Fruit fly (Drosophila melanogaster): ENCODE results near the gene dpr8.
"Not testable (repeated sequence)": the region's sequence is repeated elsewhere in the genome, so short reads cannot be mapped to it uniquely, and the experiment has no call there.

dpr8 gene

dm6 chrX:14321963-14322362, at the start of gene dpr8:
Gene dpr8, plus strand, starts transcription at chrX:14322226.
- TF ChIP-seq CG9948 (tag; optimal IDR thresholded peaks at IDR 0.05) (no peak), CG8159 (tag; optimal IDR thresholded peaks at IDR 0.05) (no peak), CG8301 (tag; optimal IDR thresholded peaks at IDR 0.05) (no peak), CG12605 (GFP tag; IDR thresholded peaks at IDR 0.05) (no peak), EcR (GFP tag; optimal IDR thresholded peaks at IDR 0.05) (no peak), gl (tag; optimal IDR thresholded peaks at IDR 0.05) (no peak), fd96Ca (GFP tag; IDR thresholded peaks at IDR 0.05) (no peak)

DNA sequence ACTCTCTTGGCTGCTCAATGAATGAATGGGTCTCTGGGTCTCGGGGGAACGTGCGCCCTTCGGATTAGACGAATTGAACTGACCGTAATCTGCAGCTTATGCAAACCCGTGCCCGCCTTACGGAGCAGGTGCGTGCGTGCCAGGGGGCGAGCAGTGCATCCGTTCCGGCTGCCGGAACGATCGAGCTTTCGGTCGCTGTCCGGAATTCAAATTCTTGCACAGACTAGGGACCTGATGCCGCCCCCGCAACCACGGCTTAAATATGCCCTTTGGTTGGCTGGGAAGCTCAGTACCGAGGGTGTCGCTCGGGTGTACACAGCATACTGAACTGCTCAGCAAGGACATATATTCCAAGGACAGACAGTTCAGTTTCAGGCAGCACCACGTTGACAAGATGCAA, 44.6 kb upstream of the dpr8 start, which contains the start of gene Muc12Ea:
TSS of gene Muc12Ea (plus strand) at position 301 of the 400 bp plus-strand sequence.
- TF ChIP-seq CG4496 (GFP tag; IDR thresholded peaks at IDR 0.05) (no peak), CG32121 (GFP tag; IDR thresholded peaks at IDR 0.05) (no peak), CG17806 (tag; optimal IDR thresholded peaks at IDR 0.05) (no peak), CG15710 (tag; optimal IDR thresholded peaks at IDR 0.05) (no peak), CG14655 (GFP tag; optimal IDR thresholded peaks at IDR 0.05) (no peak), D1 (tag; optimal IDR thresholded peaks at IDR 0.05) (no peak), gl (tag; optimal IDR thresholded peaks at IDR 0.05) (no peak), EcR (GFP tag; optimal IDR thresholded peaks at IDR 0.05) (no peak), Snoo (tag; optimal IDR thresholded peaks at IDR 0.05) (no peak), CG8301 (tag; optimal IDR thresholded peaks at IDR 0.05) (no peak), Ets98B (GFP tag; IDR thresholded peaks at IDR 0.05) (no peak), CG12605 (GFP tag; IDR thresholded peaks at IDR 0.05) (no peak), CG13204 (GFP tag; optimal IDR thresholded peaks at IDR 0.05) (no peak), CG8159 (tag; optimal IDR thresholded peaks at IDR 0.05) (no peak), fd96Ca (GFP tag; IDR thresholded peaks at IDR 0.05) (no peak), CG9948 (tag; optimal IDR thresholded peaks at IDR 0.05) (no peak)

DNA sequence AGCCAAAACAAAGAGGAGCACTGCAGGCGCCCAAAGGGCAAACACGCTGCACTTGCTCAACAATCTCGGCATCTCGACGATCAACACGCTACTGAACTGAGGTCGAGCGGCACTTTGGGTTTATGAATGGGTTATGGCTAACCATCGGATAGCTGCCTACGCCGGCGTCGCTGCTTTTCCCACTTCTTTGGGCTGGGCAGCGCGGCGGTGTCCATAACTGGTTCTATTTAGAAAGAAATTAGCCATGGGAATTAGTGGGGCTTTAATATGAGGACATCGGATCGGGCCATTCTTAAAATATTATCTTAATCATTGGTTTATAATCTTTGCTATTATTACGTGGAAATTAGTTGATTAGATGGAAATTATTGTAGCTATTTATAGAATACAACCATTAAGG, 32.7 kb upstream of the dpr8 start, which contains the start of gene CG9400:
TSS of gene CG9400 (minus strand) at position 101 of the 400 bp plus-strand sequence.
- TF ChIP-seq Pif1B (GFP tag; optimal IDR thresholded peaks at IDR 0.05) (no peak), Pif1A (GFP tag; optimal IDR thresholded peaks at IDR 0.05) (no peak), CG13204 (GFP tag; optimal IDR thresholded peaks at IDR 0.05) (no peak), CG4496 (GFP tag; IDR thresholded peaks at IDR 0.05) (no peak), CG8159 (tag; optimal IDR thresholded peaks at IDR 0.05) (no peak), CG17806 (tag; optimal IDR thresholded peaks at IDR 0.05) (no peak), rn (GFP tag; IDR thresholded peaks at IDR 0.05) (no peak), CG10348 (GFP tag; IDR thresholded peaks at IDR 0.05) (no peak), CG12605 (GFP tag; IDR thresholded peaks at IDR 0.05) (no peak), CG8301 (tag; optimal IDR thresholded peaks at IDR 0.05) (no peak), CG34367 (tag; optimal IDR thresholded peaks at IDR 0.05) (no peak), D1 (tag; optimal IDR thresholded peaks at IDR 0.05) (no peak), Ets98B (GFP tag; IDR thresholded peaks at IDR 0.05) (no peak), CG9948 (tag; optimal IDR thresholded peaks at IDR 0.05) (no peak), CG14655 (GFP tag; optimal IDR thresholded peaks at IDR 0.05) (no peak), CG15710 (tag; optimal IDR thresholded peaks at IDR 0.05) (no peak)

DNA sequence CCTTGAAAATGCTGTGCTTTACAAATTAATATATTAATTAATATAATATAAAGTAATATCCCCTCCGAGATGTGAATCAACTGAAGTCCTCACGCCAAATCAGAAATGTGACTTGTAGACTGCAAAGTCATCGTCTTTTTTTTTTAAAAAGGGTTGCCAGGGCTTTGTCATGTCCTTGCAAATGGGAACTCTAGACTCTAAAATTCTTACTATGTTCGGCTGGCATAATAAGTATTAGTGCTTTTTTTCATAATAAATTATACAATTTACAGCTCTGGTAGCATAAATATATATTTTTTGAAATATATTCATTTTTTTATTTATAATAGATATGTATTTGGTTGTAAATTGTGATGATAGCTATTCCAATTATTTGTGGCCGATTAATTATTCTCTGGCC, 6.5 kb upstream of the dpr8 start, which contains the start of gene betaNACtes2:
TSS of gene betaNACtes2 (minus strand) at position 101 of the 400 bp plus-strand sequence.
- not testable (repeated sequence) for TF ChIP-seq CG13204 (GFP tag; optimal IDR thresholded peaks at IDR 0.05); Pif1B (GFP tag; optimal IDR thresholded peaks at IDR 0.05); CG34367 (tag; optimal IDR thresholded peaks at IDR 0.05)

DNA sequence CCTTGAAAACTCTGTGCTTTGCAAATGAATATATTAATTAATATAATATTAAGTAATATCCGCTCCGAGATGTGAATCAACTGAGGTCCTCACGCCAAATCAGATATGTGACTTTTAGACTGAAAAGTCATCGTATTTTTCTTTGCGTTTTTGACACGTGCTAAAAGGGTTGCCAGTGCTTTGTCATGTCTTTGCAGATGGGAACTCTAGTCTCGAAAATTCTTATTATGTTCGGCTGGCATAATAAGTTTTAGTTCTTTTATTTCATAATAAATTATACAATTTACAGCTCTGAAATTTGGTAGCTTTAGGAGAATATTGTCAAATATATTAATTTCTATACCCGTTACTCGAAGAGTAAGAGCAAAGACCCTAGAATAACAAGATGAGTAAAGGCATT, 5.0 kb upstream of the dpr8 start, which contains the start of gene betaNACtes6:
TSS of gene betaNACtes6 (minus strand) at position 101 of the 400 bp plus-strand sequence.
- TF ChIP-seq CG15710, CG17806, gl (tag; optimal IDR thresholded peaks at IDR 0.05): not testable (repeated sequence)

DNA sequence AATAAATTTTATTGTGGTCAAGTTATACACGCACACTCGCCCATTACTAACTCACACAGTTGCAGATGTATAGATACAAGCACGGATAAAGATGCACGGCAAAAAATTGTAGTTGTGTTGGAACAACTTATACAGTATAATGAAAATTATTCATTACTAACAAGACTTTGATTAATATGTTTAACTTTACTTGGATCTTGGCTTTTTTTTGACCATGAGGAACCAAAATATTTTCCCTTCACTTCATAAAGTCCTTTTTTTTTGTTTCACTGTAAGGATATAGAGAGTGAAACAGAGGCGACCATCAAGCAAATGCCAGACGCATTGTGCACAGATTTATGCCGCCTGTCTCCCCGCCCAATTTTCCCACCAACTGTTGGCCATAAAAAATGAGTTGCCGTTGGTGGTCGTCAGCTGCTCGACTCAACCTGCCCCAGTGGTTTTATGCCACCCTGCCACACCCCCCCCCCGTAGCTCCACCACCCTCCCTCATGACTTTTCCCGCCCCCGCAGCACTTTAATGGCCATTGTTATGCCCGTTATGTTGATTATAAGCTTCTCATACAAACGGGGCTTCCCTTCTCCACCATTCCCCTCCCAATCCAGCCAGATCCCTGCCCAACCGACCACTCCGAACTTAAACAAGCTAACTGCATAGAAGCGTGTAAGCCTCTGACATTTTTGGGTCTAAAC, 9.6 kb downstream of the dpr8 start:
- no peak for TF ChIP-seq CG34367 (tag; optimal IDR thresholded peaks at IDR 0.05)
- no peak for TF ChIP-seq CG17806 (tag; optimal IDR thresholded peaks at IDR 0.05)
- TF ChIP-seq CG4496 (GFP tag; IDR thresholded peaks at IDR 0.05) = no peak
- no peak for TF ChIP-seq CG12605 (GFP tag; IDR thresholded peaks at IDR 0.05)
- TF ChIP-seq D1 (tag; optimal IDR thresholded peaks at IDR 0.05) = no peak
- TF ChIP-seq CG8159 (tag; optimal IDR thresholded peaks at IDR 0.05) = no peak
- no peak for TF ChIP-seq CG14655 (GFP tag; optimal IDR thresholded peaks at IDR 0.05)
- TF ChIP-seq CG10348 (GFP tag; IDR thresholded peaks at IDR 0.05) = no peak
- TF ChIP-seq CG32121 (GFP tag; IDR thresholded peaks at IDR 0.05) = no peak
- no peak for TF ChIP-seq CG13204 (GFP tag; optimal IDR thresholded peaks at IDR 0.05)
- TF ChIP-seq EcR (GFP tag; optimal IDR thresholded peaks at IDR 0.05) = no peak
- TF ChIP-seq CG15710 (tag; optimal IDR thresholded peaks at IDR 0.05) = no peak

DNA sequence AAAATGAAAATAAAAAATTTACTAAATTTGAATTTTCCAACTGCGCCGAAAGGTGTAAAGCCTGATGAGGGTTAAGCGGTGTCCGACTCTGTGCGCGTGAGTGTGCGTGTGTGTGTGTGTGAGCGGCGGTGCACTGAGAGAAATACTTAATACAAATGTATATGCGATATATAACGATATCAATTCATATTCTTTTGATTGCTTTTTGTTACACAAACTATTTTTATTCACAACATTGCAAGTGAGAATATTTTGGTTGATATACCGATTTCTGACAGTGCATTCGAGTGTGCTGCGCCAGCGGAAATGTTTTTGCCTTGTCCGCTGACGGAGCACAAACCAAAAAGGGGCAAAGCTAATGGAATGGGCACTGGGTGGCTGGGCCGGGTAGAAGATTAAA, 10.2 kb downstream of the dpr8 start:
- TF ChIP-seq CG14655 (GFP tag; optimal IDR thresholded peaks at IDR 0.05) (no peak), CG8159 (tag; optimal IDR thresholded peaks at IDR 0.05) (peak; percentile 6), Snoo (tag; optimal IDR thresholded peaks at IDR 0.05) (no peak)

All from whole organism, pupa.